Worm (Caenorhabditis elegans): ENCODE data around the gene rabn-5.
A peak's percentile ranks its signal among the peaks of the same experiment; 100 is the strongest.

The rabn-5 gene

ce11 chrIII:5892909-5893308 is 28.6 kb downstream of the rabn-5 start:
- TF ChIP-seq F13H6.1 (tag; optimal IDR thresholded peaks at IDR 0.05) (peak; percentile 31), lin-11 (tag; optimal IDR thresholded peaks at IDR 0.05) (no peak)

DNA sequence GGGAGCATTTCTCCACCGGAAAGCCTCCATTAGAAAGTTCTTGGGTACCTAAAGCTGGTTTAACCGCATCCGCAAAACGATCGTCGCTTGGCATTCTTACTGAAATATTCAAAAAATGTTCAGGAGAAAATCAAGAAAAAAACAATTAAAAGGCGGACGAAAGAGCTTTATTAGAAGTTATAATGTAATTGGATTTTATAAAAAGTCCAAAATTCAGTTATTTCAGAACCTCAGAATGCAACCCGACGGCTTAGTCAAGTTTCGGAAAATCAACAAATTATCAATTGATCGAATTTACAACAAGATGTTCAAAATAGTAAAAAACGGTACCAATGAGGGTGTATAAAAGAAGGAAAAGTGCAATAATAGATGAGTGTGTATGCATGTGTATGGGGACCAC is 31.6 kb downstream of the rabn-5 start, which contains the start of gene pxl-1:
Gene pxl-1, minus strand, starts transcription at position 101 of the 400 bp plus-strand sequence.
- TF ChIP-seq nhr-6 (tag; optimal IDR thresholded peaks at IDR 0.05): no peak
- no peak for TF ChIP-seq ceh-82 (tag; optimal IDR thresholded peaks at IDR 0.05)
- TF ChIP-seq unc-55 (GFP tag; optimal IDR thresholded peaks at IDR 0.05): no peak
- TF ChIP-seq alr-1 (tag; optimal IDR thresholded peaks at IDR 0.05): no peak
- no peak for TF ChIP-seq nhr-77 (tag; optimal IDR thresholded peaks at IDR 0.05)
- no peak for TF ChIP-seq ztf-1 (GFP tag; conservative IDR thresholded peaks at IDR 0.05)
- TF ChIP-seq unc-62 (GFP tag; optimal IDR thresholded peaks at IDR 0.05): no peak
- TF ChIP-seq elt-1 (tag; optimal IDR thresholded peaks at IDR 0.05): no peak
- no peak for TF ChIP-seq nhr-23 (tag; optimal IDR thresholded peaks at IDR 0.05)
- no peak for TF ChIP-seq nhr-10 (tag; optimal IDR thresholded peaks at IDR 0.05)
- no peak for TF ChIP-seq mdl-1 (tag; optimal IDR thresholded peaks at IDR 0.05)

ce11 chrIII:5897468-5897867 is 33.1 kb downstream of the rabn-5 start:
- TF ChIP-seq skn-1 (tag; optimal IDR thresholded peaks at IDR 0.05) (no peak), mdl-1 (tag; optimal IDR thresholded peaks at IDR 0.05) (no peak), nhr-6 (tag; optimal IDR thresholded peaks at IDR 0.05) (no peak), unc-55 (GFP tag; optimal IDR thresholded peaks at IDR 0.05) (peak; percentile 30), aly-2 (tag; optimal IDR thresholded peaks at IDR 0.05) (no peak), lin-11 (tag; optimal IDR thresholded peaks at IDR 0.05) (no peak), Y55F3AM.14 (GFP tag; optimal IDR thresholded peaks at IDR 0.05) (peak; percentile 61), C34F6.9 (tag; optimal IDR thresholded peaks at IDR 0.05) (peak; percentile 42), sma-3 (GFP tag; optimal IDR thresholded peaks at IDR 0.05) (no peak), lsy-2 (tag; optimal IDR thresholded peaks at IDR 0.05) (peak in 1 of 2 experiments; percentile 9), nhr-129 (tag; optimal IDR thresholded peaks at IDR 0.05) (peak; percentile 17), mbf-1 (tag; optimal IDR thresholded peaks at IDR 0.05) (no peak)

DNA sequence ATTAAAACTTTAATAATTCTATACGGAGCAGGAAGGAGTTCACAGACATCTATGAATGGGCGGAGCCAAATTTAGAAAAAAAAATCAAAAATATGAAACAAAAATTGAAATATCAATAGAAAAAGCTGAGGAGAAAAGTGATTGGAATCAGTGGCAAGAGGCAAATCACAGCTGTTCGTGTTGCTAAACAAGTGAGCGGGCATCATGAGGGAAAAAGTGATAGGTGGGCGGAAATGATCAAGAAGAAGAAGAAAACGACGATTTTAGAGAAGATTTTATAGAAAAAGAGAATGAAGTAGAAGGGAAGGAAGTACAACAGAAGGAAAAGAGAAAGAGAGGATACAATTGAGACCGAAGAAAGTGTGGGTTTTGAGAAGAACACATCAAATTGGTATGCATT is 34.3 kb downstream of the rabn-5 start:
- no peak for TF ChIP-seq crh-2 (tag; optimal IDR thresholded peaks at IDR 0.05)
- peak; percentile 23 for TF ChIP-seq unc-55 (GFP tag; optimal IDR thresholded peaks at IDR 0.05)
- TF ChIP-seq F13H6.1 (tag; optimal IDR thresholded peaks at IDR 0.05): peak; percentile 12
- TF ChIP-seq peb-1 (tag; optimal IDR thresholded peaks at IDR 0.05): no peak
- TF ChIP-seq lsy-2 (tag; optimal IDR thresholded peaks at IDR 0.05): peak in 1 of 2 experiments; percentile 15
- TF ChIP-seq fos-1 (tag; optimal IDR thresholded peaks at IDR 0.05): no peak
- TF ChIP-seq nhr-129 (tag; optimal IDR thresholded peaks at IDR 0.05): peak; percentile 7
- TF ChIP-seq sem-4 (tag; optimal IDR thresholded peaks at IDR 0.05): no peak
- TF ChIP-seq lin-11 (tag; optimal IDR thresholded peaks at IDR 0.05): no peak
- TF ChIP-seq sma-9 (GFP tag; optimal IDR thresholded peaks at IDR 0.05): no peak
- TF ChIP-seq sma-9 (tag; optimal IDR thresholded peaks at IDR 0.05): no peak

- peak; percentile 77 for TF ChIP-seq nhr-129 (tag; optimal IDR thresholded peaks at IDR 0.05)
- TF ChIP-seq fos-1 (tag; optimal IDR thresholded peaks at IDR 0.05): peak; percentile 69
- TF ChIP-seq unc-62 (GFP tag; optimal IDR thresholded peaks at IDR 0.05): no peak
Measured at ce11 chrIII:5900709-5901108, 36.4 kb downstream of the rabn-5 start.

ce11 chrIII:5902558-5902957 is 38.2 kb downstream of the rabn-5 start:
- TF ChIP-seq nhr-237 (tag; optimal IDR thresholded peaks at IDR 0.05) (no peak), zag-1 (tag; optimal IDR thresholded peaks at IDR 0.05) (no peak), lin-11 (tag; optimal IDR thresholded peaks at IDR 0.05) (no peak), ama-1 (optimal IDR thresholded peaks at IDR 0.05) (no peak), unc-55 (GFP tag; optimal IDR thresholded peaks at IDR 0.05) (no peak), dmd-4 (tag; optimal IDR thresholded peaks at IDR 0.05) (no peak), nhr-6 (tag; optimal IDR thresholded peaks at IDR 0.05) (no peak), gmeb-1 (tag; optimal IDR thresholded peaks at IDR 0.05) (no peak), mbf-1 (tag; optimal IDR thresholded peaks at IDR 0.05) (no peak), aly-2 (tag; optimal IDR thresholded peaks at IDR 0.05) (no peak), R02D3.7 (tag; optimal IDR thresholded peaks at IDR 0.05) (no peak), ztf-11 (tag; optimal IDR thresholded peaks at IDR 0.05) (no peak), egl-27 (tag; optimal IDR thresholded peaks at IDR 0.05) (no peak), blmp-1 (tag; optimal IDR thresholded peaks at IDR 0.05; ENCODE audit: insufficient read depth) (no peak), ceh-16 (tag; optimal IDR thresholded peaks at IDR 0.05) (no peak)

Measured in whole organism, L2 larva.